Worm (Caenorhabditis elegans) whole organism, young adult: ENCODE measurements around the gene snx-13.
"Not testable (repeated sequence)": the region's sequence is repeated elsewhere in the genome, so short reads cannot be mapped to it uniquely, and the experiment has no call there.

Experiments
- D2030.7 ChIP-seq: fragments of 200-800 bp; sonication (Bioruptor generic); IDR thresholded peaks from 2 replicates; pipeline ENCODE4 v1.3.6; 2022; ENCODE audit warnings: missing genetic modification reagents, missing genetic modification characterization, missing compliant biosample characterization
- F49E8.2 ChIP-seq: sonication (generic microtip); optimal IDR thresholded peaks from 3 replicates; lab custom pipeline; 2017; ENCODE audit warnings: missing genetic modification characterization, mild to moderate bottlenecking, missing compliant biosample characterization, antibody characterized with exemption, moderate library complexity; ENCODE audit not compliant: insufficient read depth
- F55B11.4 ChIP-seq: sonication (generic microtip); optimal IDR thresholded peaks from 2 replicates; lab custom pipeline; 2016; ENCODE audit warnings: missing compliant biosample characterization, missing genetic modification characterization, borderline replicate concordance; ENCODE audit not compliant: insufficient read depth
- ZK185.1 ChIP-seq: sonication (generic microtip); optimal IDR thresholded peaks from 2 replicates; lab custom pipeline; 2016; ENCODE audit warnings: mild to moderate bottlenecking, missing genetic modification characterization, missing compliant biosample characterization; ENCODE audit not compliant: poor library complexity, severe bottlenecking
- aptf-2 ChIP-seq: fragments of 200-800 bp; sonication (Bioruptor generic); conservative IDR thresholded peaks from 2 replicates; pipeline ENCODE4 v1.3.6; 2022; ENCODE audit warnings: missing genetic modification reagents, missing genetic modification characterization, missing compliant biosample characterization
- attf-6 ChIP-seq: fragments of 200-800 bp; sonication (Bioruptor generic); IDR thresholded peaks from 2 replicates; pipeline ENCODE4 v1.3.6; 2022; ENCODE audit warnings: missing genetic modification reagents, missing genetic modification characterization, missing compliant biosample characterization
- bed-1 ChIP-seq: fragments of 200-800 bp; sonication (Bioruptor generic); IDR thresholded peaks from 2 replicates; pipeline ENCODE4 v1.3.6; 2022; ENCODE audit warnings: missing genetic modification reagents, missing genetic modification characterization, missing compliant biosample characterization
- ceh-100 ChIP-seq: fragments of 200-800 bp; sonication (Bioruptor generic); IDR thresholded peaks from 2 replicates; pipeline ENCODE4 v1.3.6; 2022; ENCODE audit warnings: missing genetic modification reagents, missing genetic modification characterization, missing compliant biosample characterization
- ceh-91 ChIP-seq: fragments of 200-800 bp; sonication (Bioruptor generic); IDR thresholded peaks from 2 replicates; pipeline ENCODE4 v1.3.6; 2022; ENCODE audit warnings: missing genetic modification reagents, missing genetic modification characterization, missing compliant biosample characterization
- dpff-1 ChIP-seq: sonication (generic microtip); optimal IDR thresholded peaks from 2 replicates; lab custom pipeline; 2017; ENCODE audit warnings: mild to moderate bottlenecking, missing genetic modification characterization, missing compliant biosample characterization
- hlh-26 ChIP-seq: fragments of 200-800 bp; sonication (Bioruptor generic); conservative IDR thresholded peaks from 2 replicates; pipeline ENCODE4 v1.3.6; 2022; ENCODE audit warnings: missing genetic modification reagents, missing genetic modification characterization, missing compliant biosample characterization
- hrde-1 ChIP-seq: sonication (generic microtip); optimal IDR thresholded peaks from 2 replicates; lab custom pipeline; 2016; ENCODE audit warnings: missing genetic modification characterization, mild to moderate bottlenecking, missing compliant biosample characterization, moderate library complexity, missing genotype, missing genetic modification reagents, borderline replicate concordance
- hsf-1 ChIP-seq: fragments of 200-800 bp; sonication (Bioruptor generic); IDR thresholded peaks from 2 replicates; pipeline ENCODE4 v1.3.6; 2022; ENCODE audit warnings: missing genetic modification reagents, missing genetic modification characterization, missing compliant biosample characterization
- lin-35 ChIP-seq, 3 experiments: fragments of 150-350 bp in 2 of 3; sonication (generic microtip) in 1 of 3; optimal IDR thresholded peaks; 2 replicates each; lab custom pipeline; 2014 to 2018; ENCODE audit warnings: missing biosample characterization in 3 of 3, missing genetic modification characterization in 3 of 3, missing genetic modification reagents in 3 of 3
- lin-54 ChIP-seq: fragments of 200-800 bp; sonication (Bioruptor generic); optimal IDR thresholded peaks from 2 replicates; lab custom pipeline; 2018; ENCODE audit warnings: mild to moderate bottlenecking, missing genetic modification characterization, missing compliant biosample characterization
- madf-3 ChIP-seq: fragments of 200-800 bp; sonication (Bioruptor generic); IDR thresholded peaks from 2 replicates; pipeline ENCODE4 v1.3.6; 2022; ENCODE audit warnings: missing genetic modification reagents, missing genetic modification characterization, missing compliant biosample characterization
- mcd-1 ChIP-seq: fragments of 200-800 bp; sonication (Bioruptor generic); IDR thresholded peaks from 2 replicates; pipeline ENCODE4 v1.3.6; 2022; ENCODE audit warnings: missing genetic modification reagents, missing genetic modification characterization, missing compliant biosample characterization
- mel-28 ChIP-seq: sonication (generic microtip); optimal IDR thresholded peaks from 2 replicates; lab custom pipeline; 2016; ENCODE audit warnings: borderline replicate concordance, mild to moderate bottlenecking, missing genetic modification characterization, missing compliant biosample characterization
- nfya-1 ChIP-seq: sonication (generic microtip); optimal IDR thresholded peaks from 2 replicates; lab custom pipeline; 2017; ENCODE audit warnings: antibody characterized with exemption, missing compliant biosample characterization, missing genetic modification characterization, borderline replicate concordance; ENCODE audit not compliant: insufficient read depth
- nfya-2 ChIP-seq: fragments of 200-800 bp; sonication (Bioruptor generic); IDR thresholded peaks from 2 replicates; pipeline ENCODE4 v1.3.6; 2022; ENCODE audit warnings: missing genetic modification reagents, missing genetic modification characterization, missing compliant biosample characterization
- nhr-179 ChIP-seq: sonication (generic microtip); optimal IDR thresholded peaks from 2 replicates; lab custom pipeline; 2016; ENCODE audit warnings: mild to moderate bottlenecking, missing genetic modification characterization, missing compliant biosample characterization
- sea-2 ChIP-seq: fragments of 200-800 bp; sonication (Bioruptor generic); IDR thresholded peaks from 2 replicates; pipeline ENCODE4 v1.3.6; 2022; ENCODE audit warnings: missing genetic modification characterization, missing compliant biosample characterization
- snpc-3.4 ChIP-seq: sonication (generic microtip); optimal IDR thresholded peaks from 2 replicates; lab custom pipeline; 2017; ENCODE audit warnings: missing genetic modification characterization, mild to moderate bottlenecking, missing compliant biosample characterization, antibody characterized with exemption, moderate library complexity, missing genotype, missing genetic modification reagents
- snpc-4 ChIP-seq, 5 experiments: fragments of 150-350 bp in 1 of 5; sonication (generic microtip) in 4 of 5; optimal IDR thresholded peaks; 2 replicates each; lab custom pipeline; 2014 to 2018; ENCODE audit warnings: missing genetic modification characterization in 5 of 5, missing biosample characterization in 3 of 5, antibody characterized with exemption in 2 of 5, mild to moderate bottlenecking in 2 of 5, missing compliant biosample characterization in 2 of 5, missing genotype in 2 of 5, moderate library complexity in 2 of 5, missing genetic modification reagents in 1 of 5
- somi-1 ChIP-seq: fragments of 200-800 bp; sonication (Bioruptor generic); optimal IDR thresholded peaks from 2 replicates; lab custom pipeline; 2018; ENCODE audit warnings: mild to moderate bottlenecking, missing genetic modification characterization, missing compliant biosample characterization
- ztf-18 ChIP-seq: sonication (generic microtip); optimal IDR thresholded peaks from 2 replicates; lab custom pipeline; 2016; ENCODE audit warnings: missing genotype, mild to moderate bottlenecking, missing genetic modification characterization, missing compliant biosample characterization
- ztf-28 ChIP-seq: fragments of 200-800 bp; sonication (Bioruptor generic); IDR thresholded peaks from 2 replicates; pipeline ENCODE4 v1.3.6; 2022; ENCODE audit warnings: missing genetic modification reagents, missing genetic modification characterization, missing compliant biosample characterization

snx-13 gene

ce11 chrIV:17084839-17085238 lies 2.4 kb downstream of the snx-13 start:
- TF ChIP-seq F55B11.4 (no peak), mcd-1 (GFP tag; lab: Robert Waterston, UW) (peak; percentile 34; the same call in 1 of the 2 replicates), ceh-100 (GFP tag; lab: Robert Waterston, UW) (peak; percentile 84), snpc-3.4 (tag; lab: Kevin White, UChicago) (peak; percentile 15), ZK185.1 (tag; lab: Kevin White, UChicago) (no peak), lin-54 (peak; percentile 9), F49E8.2 (peak; percentile 19), madf-3 (GFP tag; lab: Robert Waterston, UW) (peak; percentile 53; the same call in 1 of the 2 replicates), snpc-4 (GFP tag; optimal IDR thresholded peaks at IDR 0.05; lab: Kevin White, UChicago) (no peak), snpc-4 (tag; optimal IDR thresholded peaks at IDR 0.05; lab: Kevin White, UChicago) (peak in 2 of 4 experiments; percentile 28 to 76), attf-6 (GFP tag; lab: Robert Waterston, UW) (peak; percentile 86), D2030.7 (GFP tag; lab: Robert Waterston, UW) (peak; percentile 43; the same call in 1 of the 2 replicates), sea-2 (no peak), ztf-28 (GFP tag; lab: Robert Waterston, UW) (no peak)

- TF ChIP-seq hlh-26 (GFP tag; lab: Robert Waterston, UW) (no peak), dpff-1 (tag; lab: Kevin White, UChicago) (no peak), snpc-4 (GFP tag; optimal IDR thresholded peaks at IDR 0.05; lab: Kevin White, UChicago) (no peak), snpc-4 (tag; optimal IDR thresholded peaks at IDR 0.05; lab: Kevin White, UChicago) (peak in 3 of 4 experiments; percentile 22 to 74 (median 30)), ceh-91 (GFP tag; lab: Robert Waterston, UW) (no peak), attf-6 (GFP tag; lab: Robert Waterston, UW) (peak; percentile 40; the same call in 1 of the 2 replicates), somi-1 (GFP tag; lab: Kevin White, UChicago) (no peak), nhr-179 (tag; lab: Kevin White, UChicago) (no peak), mcd-1 (GFP tag; lab: Robert Waterston, UW) (peak; percentile 47; the same call in 1 of the 2 replicates), aptf-2 (no peak), hrde-1 (tag; lab: Kevin White, UChicago) (no peak), lin-35 (GFP tag; optimal IDR thresholded peaks at IDR 0.05; lab: Kevin White, UChicago) (no peak), ceh-100 (GFP tag; lab: Robert Waterston, UW) (peak; percentile 69; the same call in 1 of the 2 replicates), ztf-18 (tag; lab: Kevin White, UChicago) (no peak), bed-1 (GFP tag; lab: Robert Waterston, UW) (no peak), nfya-1 (tag; lab: Kevin White, UChicago) (no peak)
Observed at ce11 chrIV:17084317-17084716, 2.9 kb downstream of the snx-13 start.

- TF ChIP-seq attf-6 (GFP tag; lab: Robert Waterston, UW) (0 out of 2 replicates have a peak, but pooled peaks have one; percentile 24), mel-28 (no peak), snpc-4 (GFP tag; optimal IDR thresholded peaks at IDR 0.05; lab: Kevin White, UChicago) (no peak), snpc-4 (tag; optimal IDR thresholded peaks at IDR 0.05; lab: Kevin White, UChicago) (peak in 1 of 4 experiments; percentile 15)
- TF ChIP-seq, all 124 proteins: peak for 2
Observed at ce11 chrIV:17078649-17079048, 8.6 kb downstream of the snx-13 start, which contains the start of gene Y116A8C.25. Gene Y116A8C.25, minus strand, starts transcription at chrIV:17078749.

- TF ChIP-seq attf-6 (GFP tag; lab: Robert Waterston, UW) = peak; percentile 31; the same call in 1 of the 2 replicates
- peak; percentile 96 for TF ChIP-seq hsf-1 (GFP tag; lab: Robert Waterston, UW)
Observed at ce11 chrIV:17076000-17076399, 11.2 kb downstream of the snx-13 start.

ce11 chrIV:17070791-17071190 lies 16.4 kb downstream of the snx-13 start, which contains the start of gene Y116A8C.24:
Gene Y116A8C.24, minus strand, starts transcription at chrIV:17070891.
- not testable (repeated sequence) for TF ChIP-seq somi-1 (GFP tag; lab: Kevin White, UChicago); nfya-1 (tag; lab: Kevin White, UChicago); nfya-2 (GFP tag; lab: Robert Waterston, UW)
- TF ChIP-seq, all 124 proteins: peak for 0; not testable (repeated sequence) for 124
